Worm (Caenorhabditis elegans) whole organism, L2 larva: Measurements from ENCODE around the gene C07A4.2.

Experiments
- C34F6.9 ChIP-seq: fragments of 150-350 bp; optimal IDR thresholded peaks from 2 replicates; lab custom pipeline; 2014; ENCODE audit warnings: missing biosample characterization, missing genetic modification characterization
- F13H6.1 ChIP-seq: sonication (generic microtip); optimal IDR thresholded peaks from 2 replicates; lab custom pipeline; 2016; ENCODE audit warnings: missing genetic modification characterization, missing compliant biosample characterization
- Y55F3AM.14 ChIP-seq: fragments of 200-800 bp; sonication (Bioruptor generic); optimal IDR thresholded peaks from 2 replicates; lab custom pipeline; 2018; ENCODE audit warnings: mild to moderate bottlenecking, missing genetic modification characterization, missing compliant biosample characterization
- ZK546.5 ChIP-seq: sonication (generic microtip); optimal IDR thresholded peaks from 2 replicates; lab custom pipeline; 2017; ENCODE audit warnings: missing biosample characterization, missing genetic modification characterization
- alr-1 ChIP-seq: fragments of 150-350 bp; optimal IDR thresholded peaks from 2 replicates; lab custom pipeline; 2014; ENCODE audit warnings: missing biosample characterization, missing genetic modification characterization
- aly-2 ChIP-seq: fragments of 150-350 bp; optimal IDR thresholded peaks from 2 replicates; lab custom pipeline; 2014; ENCODE audit warnings: missing biosample characterization, missing genetic modification characterization
- blmp-1 ChIP-seq: sonication (generic microtip); optimal IDR thresholded peaks from 2 replicates; lab custom pipeline; 2017; ENCODE audit warnings: missing genetic modification characterization, mild to moderate bottlenecking, missing compliant biosample characterization, antibody characterized with exemption, moderate library complexity; ENCODE audit not compliant: insufficient read depth
- ceh-16 ChIP-seq: fragments of 150-350 bp; optimal IDR thresholded peaks from 2 replicates; lab custom pipeline; 2014; ENCODE audit warnings: missing biosample characterization, missing genetic modification characterization
- ceh-82 ChIP-seq: fragments of 150-350 bp; optimal IDR thresholded peaks from 2 replicates; lab custom pipeline; 2014; ENCODE audit warnings: missing biosample characterization, missing genetic modification characterization
- crh-2 ChIP-seq: sonication (generic microtip); optimal IDR thresholded peaks from 2 replicates; lab custom pipeline; 2017; ENCODE audit warnings: missing biosample characterization, missing genetic modification characterization
- egl-27 ChIP-seq: sonication (generic microtip); optimal IDR thresholded peaks from 3 replicates; lab custom pipeline; 2017; ENCODE audit warnings: missing biosample characterization, missing genetic modification reagents, missing genetic modification characterization
- elt-1 ChIP-seq: fragments of 150-350 bp; optimal IDR thresholded peaks from 2 replicates; lab custom pipeline; 2014; ENCODE audit warnings: missing biosample characterization, missing genetic modification characterization
- elt-3 ChIP-seq: sonication (generic microtip); optimal IDR thresholded peaks from 2 replicates; lab custom pipeline; 2017; ENCODE audit warnings: missing biosample characterization, missing genetic modification characterization
- gmeb-1 ChIP-seq: fragments of 150-350 bp; optimal IDR thresholded peaks from 2 replicates; lab custom pipeline; 2014; ENCODE audit warnings: missing biosample characterization, missing genetic modification characterization
- lsy-2 ChIP-seq, 2 experiments: fragments of 150-350 bp in 1 of 2; sonication (generic microtip) in 1 of 2; optimal IDR thresholded peaks; 2 replicates each; lab custom pipeline; 2014 to 2017; ENCODE audit warnings: missing biosample characterization in 2 of 2, missing genetic modification characterization in 2 of 2
- mab-5 ChIP-seq: fragments of 150-350 bp; optimal IDR thresholded peaks from 2 replicates; lab custom pipeline; 2014; ENCODE audit warnings: missing biosample characterization, missing genetic modification characterization
- nhr-129 ChIP-seq: fragments of 150-350 bp; optimal IDR thresholded peaks from 2 replicates; lab custom pipeline; 2014; ENCODE audit warnings: missing biosample characterization, missing genetic modification characterization
- nhr-21 ChIP-seq: fragments of 150-350 bp; optimal IDR thresholded peaks from 2 replicates; lab custom pipeline; 2014; ENCODE audit warnings: missing biosample characterization, missing genetic modification characterization
- nhr-23 ChIP-seq: fragments of 150-350 bp; optimal IDR thresholded peaks from 2 replicates; lab custom pipeline; 2014; ENCODE audit warnings: missing biosample characterization, missing genetic modification reagents, missing genetic modification characterization
- nhr-6 ChIP-seq: fragments of 150-350 bp; optimal IDR thresholded peaks from 2 replicates; lab custom pipeline; 2014; ENCODE audit warnings: missing biosample characterization, missing genetic modification characterization
- peb-1 ChIP-seq: fragments of 150-350 bp; optimal IDR thresholded peaks from 2 replicates; lab custom pipeline; 2014; ENCODE audit warnings: missing biosample characterization, missing genetic modification characterization
- sem-4 ChIP-seq: fragments of 150-350 bp; optimal IDR thresholded peaks from 2 replicates; lab custom pipeline; 2014; ENCODE audit warnings: missing biosample characterization, missing genetic modification reagents, missing genetic modification characterization
- skn-1 ChIP-seq: sonication (generic microtip); optimal IDR thresholded peaks from 2 replicates; lab custom pipeline; 2017; ENCODE audit warnings: missing biosample characterization, missing genetic modification characterization
- sma-3 ChIP-seq: sonication (generic microtip); optimal IDR thresholded peaks from 2 replicates; lab custom pipeline; 2016; ENCODE audit warnings: missing genetic modification reagents, missing genetic modification characterization, missing compliant biosample characterization
- sma-9 ChIP-seq, 2 experiments: fragments of 150-350 bp in 1 of 2; sonication (generic microtip) in 1 of 2; optimal IDR thresholded peaks; 2 replicates each; lab custom pipeline; 2014 to 2016; ENCODE audit warnings: missing genetic modification characterization in 2 of 2, mild to moderate bottlenecking in 1 of 2, missing biosample characterization in 1 of 2, missing compliant biosample characterization in 1 of 2, missing genetic modification reagents in 1 of 2, moderate library complexity in 1 of 2
- snpc-4 ChIP-seq: fragments of 150-350 bp; optimal IDR thresholded peaks from 2 replicates; lab custom pipeline; 2014; ENCODE audit warnings: missing biosample characterization, missing genetic modification characterization
- unc-39 ChIP-seq: fragments of 150-350 bp; optimal IDR thresholded peaks from 2 replicates; lab custom pipeline; 2014; ENCODE audit warnings: missing biosample characterization, missing genetic modification characterization
- unc-55 ChIP-seq: fragments of 150-350 bp; sonication (generic microtip); optimal IDR thresholded peaks from 3 replicates; lab custom pipeline; 2014; ENCODE audit warnings: missing biosample characterization, missing genetic modification reagents, missing genetic modification characterization
- zag-1 ChIP-seq: fragments of 150-350 bp; optimal IDR thresholded peaks from 2 replicates; lab custom pipeline; 2014; ENCODE audit warnings: missing biosample characterization, missing genetic modification characterization
- ztf-1 ChIP-seq: fragments of 200-800 bp; sonication (Bioruptor generic); conservative IDR thresholded peaks from 2 replicates; pipeline ENCODE4 v1.3.6; 2022; ENCODE audit warnings: missing genetic modification characterization, missing compliant biosample characterization
- ztf-4 ChIP-seq: fragments of 150-350 bp; optimal IDR thresholded peaks from 2 replicates; lab custom pipeline; 2014; ENCODE audit warnings: missing biosample characterization, missing genetic modification characterization

The C07A4.2 gene

DNA sequence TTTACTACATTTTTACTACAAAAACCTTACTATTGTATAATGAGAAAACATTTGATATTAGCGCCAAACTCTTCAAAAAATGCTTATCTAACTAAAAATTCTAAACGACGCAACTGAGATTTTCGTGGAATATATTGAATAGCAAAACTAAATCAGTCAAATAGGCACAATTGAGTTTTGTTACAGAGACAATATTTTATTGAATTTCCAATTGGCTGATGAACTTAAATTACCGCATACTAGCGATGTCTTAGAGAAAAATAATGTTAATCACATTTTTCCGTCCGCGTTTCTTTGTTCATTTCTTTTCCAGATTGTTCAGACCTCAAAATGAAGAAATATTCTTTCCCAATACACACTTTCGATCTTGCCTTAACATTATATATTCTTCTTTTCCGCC, 9.5 kb upstream of the C07A4.2 start:
- TF ChIP-seq nhr-129 (tag; lab: Kevin White, UChicago) (no peak), peb-1 (tag; lab: Kevin White, UChicago) (no peak), elt-1 (tag; lab: Kevin White, UChicago) (no peak), skn-1 (tag; lab: Kevin White, UChicago) (no peak), aly-2 (no peak), gmeb-1 (tag; lab: Kevin White, UChicago) (no peak), C34F6.9 (tag; lab: Kevin White, UChicago) (no peak)
- TF ChIP-seq, all 48 proteins: peak for 0

- TF ChIP-seq Y55F3AM.14 (GFP tag; lab: Kevin White, UChicago) (no peak), snpc-4 (tag; lab: Kevin White, UChicago) (no peak), F13H6.1 (tag; lab: Kevin White, UChicago) (no peak), ceh-82 (no peak), sem-4 (tag; lab: Kevin White, UChicago) (no peak), peb-1 (tag; lab: Kevin White, UChicago) (no peak)
These were observed 8.8 kb upstream of the C07A4.2 start for ce11 chrX:10163212-10163611.

- TF ChIP-seq ceh-82: no peak
- no peak for TF ChIP-seq sma-3
- TF ChIP-seq egl-27 (tag; lab: Kevin White, UChicago): no peak
- TF ChIP-seq lsy-2 (tag; optimal IDR thresholded peaks at IDR 0.05; lab: Kevin White, UChicago): no peak
- no peak for TF ChIP-seq ZK546.5 (tag; lab: Kevin White, UChicago)
These were observed 5.0 kb upstream of the C07A4.2 start, which contains the start of gene rnp-9 for ce11 chrX:10167005-10167404. TSS of gene rnp-9 (plus strand) at chrX:10167305.

DNA sequence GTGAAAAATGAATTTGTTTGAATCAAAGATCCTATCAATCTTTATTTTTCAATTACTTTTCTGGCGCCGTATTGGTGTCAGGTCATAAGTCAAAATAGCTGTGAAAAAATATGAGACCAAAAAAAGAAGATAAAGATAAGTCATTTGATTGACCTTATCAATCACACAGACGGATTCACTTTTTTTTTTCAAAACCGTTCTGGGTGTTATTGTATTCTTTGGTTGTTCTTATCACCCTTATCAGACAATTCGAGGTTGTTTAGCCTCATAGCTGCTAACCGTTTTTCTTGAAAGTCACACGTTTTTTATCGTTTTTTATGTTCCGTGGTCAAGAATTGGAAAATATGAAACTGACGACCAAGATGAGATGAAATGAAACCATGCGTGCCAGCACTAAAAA, 3.5 kb upstream of the C07A4.2 start:
- TF ChIP-seq nhr-21 (tag; lab: Kevin White, UChicago) (peak; percentile 17), alr-1 (tag; lab: Kevin White, UChicago) (no peak), blmp-1 (tag; lab: Kevin White, UChicago) (peak; percentile 86), sma-9 (GFP tag; optimal IDR thresholded peaks at IDR 0.05; lab: Kevin White, UChicago) (peak; percentile 31), sma-9 (tag; optimal IDR thresholded peaks at IDR 0.05; lab: Kevin White, UChicago) (no peak), ztf-4 (no peak), crh-2 (tag; lab: Kevin White, UChicago) (peak; percentile 1)

DNA sequence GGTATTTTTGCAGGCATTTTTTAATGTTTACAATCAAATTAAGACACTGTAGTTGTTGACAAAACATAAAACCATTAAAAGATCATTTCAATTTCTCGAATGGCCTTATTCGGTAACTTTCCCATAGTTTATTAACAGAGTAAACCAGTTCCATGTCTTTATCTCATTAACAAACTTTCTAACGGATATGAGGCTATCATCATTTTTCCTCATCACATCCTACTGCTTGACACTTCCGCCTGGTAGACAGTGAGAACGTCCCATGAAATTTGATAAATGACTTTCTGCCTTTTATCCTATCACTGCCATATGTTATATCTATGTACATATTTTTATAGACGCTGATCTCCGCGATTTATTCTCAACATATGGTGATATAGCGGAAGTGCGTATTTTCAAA, 1.4 kb upstream of the C07A4.2 start:
- TF ChIP-seq lsy-2 (tag; optimal IDR thresholded peaks at IDR 0.05; lab: Kevin White, UChicago) (no peak), elt-1 (tag; lab: Kevin White, UChicago) (no peak), ztf-4 (no peak), unc-55 (GFP tag; lab: Kevin White, UChicago) (no peak), alr-1 (tag; lab: Kevin White, UChicago) (no peak), unc-39 (no peak), crh-2 (tag; lab: Kevin White, UChicago) (no peak), elt-3 (no peak), ztf-1 (GFP tag; lab: Robert Waterston, UW) (no peak), snpc-4 (tag; lab: Kevin White, UChicago) (no peak), nhr-23 (tag; lab: Kevin White, UChicago) (no peak), mab-5 (no peak)

- TF ChIP-seq unc-39 (no peak), snpc-4 (tag; lab: Kevin White, UChicago) (no peak), Y55F3AM.14 (GFP tag; lab: Kevin White, UChicago) (no peak), sma-9 (GFP tag; optimal IDR thresholded peaks at IDR 0.05; lab: Kevin White, UChicago) (no peak), sma-9 (tag; optimal IDR thresholded peaks at IDR 0.05; lab: Kevin White, UChicago) (no peak), skn-1 (tag; lab: Kevin White, UChicago) (no peak), gmeb-1 (tag; lab: Kevin White, UChicago) (no peak), egl-27 (tag; lab: Kevin White, UChicago) (no peak), zag-1 (tag; lab: Kevin White, UChicago) (no peak), ceh-82 (no peak), nhr-6 (tag; lab: Kevin White, UChicago) (no peak), ceh-16 (no peak), nhr-21 (tag; lab: Kevin White, UChicago) (no peak), ZK546.5 (tag; lab: Kevin White, UChicago) (no peak), ztf-4 (no peak), C34F6.9 (tag; lab: Kevin White, UChicago) (no peak)
These were observed 2.7 kb downstream of the C07A4.2 start, which contains the start of gene C07A4.3 for ce11 chrX:10174683-10175082. TSS of gene C07A4.3 (plus strand) at chrX:10174983.
